Fruit fly (Drosophila melanogaster): Measurements from ENCODE around the gene Pex23.

The Pex23 gene

dm6 chr3L:20316956-20317589, 15.1 kb upstream of the Pex23 start, which contains the start of gene Spn77Ba (continued):
- TF ChIP-seq gsb (GFP tag; IDR thresholded peaks at IDR 0.05) (0 out of 2 replicates have a peak, but pooled peaks have one; percentile 18), Drgx (GFP tag; IDR thresholded peaks at IDR 0.05) (peak; percentile 53)

- TF ChIP-seq pb (GFP tag; optimal IDR thresholded peaks at IDR 0.05) (no peak), zfh2 (GFP tag; optimal IDR thresholded peaks at IDR 0.05) (peak; percentile 48), Ets65A (GFP tag) (peak; percentile 92), Bdp1 (GFP tag; optimal IDR thresholded peaks at IDR 0.05) (peak; percentile 6), chif (GFP tag; optimal IDR thresholded peaks at IDR 0.05) (peak in 1 of 2 experiments; percentile 20), mam (GFP tag; optimal IDR thresholded peaks at IDR 0.05) (peak; percentile 31), Jarid2 (GFP tag; optimal IDR thresholded peaks at IDR 0.05) (no peak), ara (GFP tag; IDR thresholded peaks at IDR 0.05) (0 out of 2 replicates have a peak, but pooled peaks have one; percentile 10), CG33213 (GFP tag; optimal IDR thresholded peaks at IDR 0.05) (peak; percentile 60), pho (GFP tag; optimal IDR thresholded peaks at IDR 0.05) (peak; percentile 51), wek (GFP tag; optimal IDR thresholded peaks at IDR 0.05) (peak; percentile 2), sc (optimal IDR thresholded peaks at IDR 0.05) (no peak), sc (GFP tag; optimal IDR thresholded peaks at IDR 0.05) (peak; percentile 37), E2f2 (GFP tag; IDR thresholded peaks at IDR 0.05) (peak; percentile 83), Atf6 (GFP tag; IDR thresholded peaks at IDR 0.05) (peak; percentile 11; the same call in 1 of the 2 replicates), trh (GFP tag; optimal IDR thresholded peaks at IDR 0.05) (no peak), CG6854 (GFP tag; optimal IDR thresholded peaks at IDR 0.05) (no peak), Dref (GFP tag; IDR thresholded peaks at IDR 0.05) (0 out of 2 replicates have a peak, but pooled peaks have one; percentile 28), hbn (GFP tag; IDR thresholded peaks at IDR 0.05; ENCODE audit: partially characterized antibody) (peak; percentile 46; the same call in 1 of the 2 replicates), CG8290 (GFP tag; optimal IDR thresholded peaks at IDR 0.05) (no peak), CG8290 (tag; optimal IDR thresholded peaks at IDR 0.05) (peak in 1 of 2 experiments; percentile 73), lab (GFP tag; optimal IDR thresholded peaks at IDR 0.05) (no peak), phol (tag; optimal IDR thresholded peaks at IDR 0.05) (peak; percentile 61), tx (GFP tag; optimal IDR thresholded peaks at IDR 0.05) (peak; percentile 13), sug (tag; optimal IDR thresholded peaks at IDR 0.05) (peak; percentile 39), ci (GFP tag; IDR thresholded peaks at IDR 0.05) (peak; percentile 50; the same call in 1 of the 3 replicates), CG8359 (GFP tag; optimal IDR thresholded peaks at IDR 0.05; ENCODE audit: borderline replicate concordance) (no peak), az2 (GFP tag; optimal IDR thresholded peaks at IDR 0.05) (peak; percentile 37), CG3995 (GFP tag; optimal IDR thresholded peaks at IDR 0.05) (peak; percentile 32), fd3F (GFP tag; optimal IDR thresholded peaks at IDR 0.05) (no peak), CG13424 (tag; optimal IDR thresholded peaks at IDR 0.05) (peak; percentile 11), CG16813 (GFP tag; IDR thresholded peaks at IDR 0.05; ENCODE audit: partially characterized antibody) (peak; percentile 36; the same call in 1 of the 3 replicates), MBD-R2 (GFP tag; IDR thresholded peaks at IDR 0.05) (peak; percentile 83), CG33557 (GFP tag; optimal IDR thresholded peaks at IDR 0.05) (no peak), bbx (GFP tag; IDR thresholded peaks at IDR 0.05; ENCODE audit: partially characterized antibody) (peak; percentile 57; the same call in 1 of the 2 replicates), unc-4 (GFP tag; IDR thresholded peaks at IDR 0.05; ENCODE audit: partially characterized antibody) (0 out of 2 replicates have a peak, but pooled peaks have one; percentile 40), Med (GFP tag) (peak; percentile 90), CG14667 (GFP tag; IDR thresholded peaks at IDR 0.05) (no peak), B-H2 (GFP tag; optimal IDR thresholded peaks at IDR 0.05) (no peak), Hsf (GFP tag; optimal IDR thresholded peaks at IDR 0.05) (peak; percentile 51), MESR4 (GFP tag; optimal IDR thresholded peaks at IDR 0.05) (peak; percentile 96), zfh1 (GFP tag; IDR thresholded peaks at IDR 0.05) (0 out of 3 replicates have a peak, but pooled peaks have one; percentile 9), CG7786 (GFP tag; optimal IDR thresholded peaks at IDR 0.05) (peak; percentile 36), grau (tag; optimal IDR thresholded peaks at IDR 0.05) (peak; percentile 42), wor (GFP tag; IDR thresholded peaks at IDR 0.05) (no peak), Adf1 (GFP tag; IDR thresholded peaks at IDR 0.05) (0 out of 2 replicates have a peak, but pooled peaks have one; percentile 6)
Measured at dm6 chr3L:20313469-20313868, 11.5 kb upstream of the Pex23 start, which contains the start of gene alphaSnap. alphaSnap (plus strand) TSS chr3L:20313632.
